Worm (Caenorhabditis elegans) whole organism, L1 larva: ENCODE measurements around the gene F19B10.5.

Source experiments
- C16A3.4 ChIP-seq: fragments of 150-350 bp; optimal IDR thresholded peaks from 2 replicates; lab custom pipeline; 2014; ENCODE audit warnings: missing biosample characterization, missing genetic modification characterization
- C34B4.2 ChIP-seq: sonication (generic microtip); optimal IDR thresholded peaks from 2 replicates; lab custom pipeline; 2017; ENCODE audit warnings: mild to moderate bottlenecking, missing genetic modification characterization, missing compliant biosample characterization
- Y116A8C.19 ChIP-seq: sonication (generic microtip); optimal IDR thresholded peaks from 2 replicates; lab custom pipeline; 2016; ENCODE audit warnings: missing compliant biosample characterization, missing genetic modification characterization, borderline replicate concordance
- aha-1 ChIP-seq: fragments of 150-350 bp; optimal IDR thresholded peaks from 2 replicates; lab custom pipeline; 2014; ENCODE audit warnings: missing biosample characterization, missing genetic modification characterization
- ceh-63 ChIP-seq: fragments of 200-800 bp; sonication (Bioruptor generic); optimal IDR thresholded peaks from 2 replicates; lab custom pipeline; 2018; ENCODE audit warnings: mild to moderate bottlenecking, missing genetic modification characterization, missing compliant biosample characterization
- ceh-88 ChIP-seq: fragments of 200-800 bp; sonication (Bioruptor generic); IDR thresholded peaks from 2 replicates; pipeline ENCODE4 v1.3.6; 2022; ENCODE audit warnings: missing genetic modification characterization, missing compliant biosample characterization
- dpl-1 ChIP-seq, 3 experiments: fragments of 150-350 bp in 2 of 3; sonication (generic microtip) in 1 of 3; optimal IDR thresholded peaks; 2 replicates each; lab custom pipeline; 2014 to 2017; ENCODE audit warnings: missing biosample characterization in 3 of 3, missing genetic modification characterization in 3 of 3, missing genetic modification reagents in 3 of 3
- dsc-1 ChIP-seq: sonication (generic microtip); optimal IDR thresholded peaks from 2 replicates; lab custom pipeline; 2016; ENCODE audit warnings: mild to moderate bottlenecking, missing genetic modification characterization, missing compliant biosample characterization
- efl-1 ChIP-seq, 4 experiments: fragments of 150-350 bp; optimal IDR thresholded peaks in 3 of 4; peaks in 1 of 4; 1 replicate in 1 of 4; 2 replicates in 3 of 4; lab custom pipeline; 2014; ENCODE audit warnings: missing biosample characterization in 2 of 4, missing genetic modification characterization in 2 of 4, missing genetic modification reagents in 2 of 4
- egl-27 ChIP-seq, 2 experiments: fragments of 150-350 bp in 1 of 2; sonication (generic microtip); optimal IDR thresholded peaks; 3 replicates each; lab custom pipeline; 2017 to 2018; ENCODE audit warnings: missing biosample characterization in 2 of 2, missing genetic modification characterization in 2 of 2, missing genetic modification reagents in 2 of 2
- elt-2 ChIP-seq: sonication (generic microtip); optimal IDR thresholded peaks from 2 replicates; lab custom pipeline; 2016; ENCODE audit warnings: missing genetic modification characterization, mild to moderate bottlenecking, inconsistent platforms, missing compliant biosample characterization, missing genetic modification reagents
- elt-3 ChIP-seq, 6 experiments: fragments of 150-350 bp in 1 of 6; sonication (generic microtip); optimal IDR thresholded peaks; 2 replicates each; lab custom pipeline; 2017 to 2018; ENCODE audit warnings: missing biosample characterization in 6 of 6, missing genetic modification characterization in 6 of 6, inconsistent platforms in 1 of 6
- fkh-10 ChIP-seq: sonication (generic microtip); optimal IDR thresholded peaks from 2 replicates; lab custom pipeline; 2017; ENCODE audit warnings: missing biosample characterization, missing genetic modification reagents, missing genetic modification characterization
- fkh-8 ChIP-seq: sonication (generic microtip); optimal IDR thresholded peaks from 2 replicates; lab custom pipeline; 2016; ENCODE audit warnings: mild to moderate bottlenecking, missing genetic modification characterization, missing compliant biosample characterization
- fos-1 ChIP-seq: fragments of 150-350 bp; optimal IDR thresholded peaks from 2 replicates; lab custom pipeline; 2014; ENCODE audit warnings: missing biosample characterization, missing genetic modification characterization
- irx-1 ChIP-seq: sonication (generic microtip); optimal IDR thresholded peaks from 2 replicates; lab custom pipeline; 2016; ENCODE audit warnings: missing genetic modification characterization, missing compliant biosample characterization
- jun-1 ChIP-seq: fragments of 150-350 bp; optimal IDR thresholded peaks from 2 replicates; lab custom pipeline; 2014; ENCODE audit warnings: missing biosample characterization, missing genetic modification reagents, missing genetic modification characterization
- lin-13 ChIP-seq: fragments of 150-350 bp; optimal IDR thresholded peaks from 2 replicates; lab custom pipeline; 2014; ENCODE audit warnings: missing biosample characterization, missing genetic modification reagents, missing genetic modification characterization
- lin-35 ChIP-seq, 2 experiments: fragments of 150-350 bp; optimal IDR thresholded peaks; 2 replicates each; lab custom pipeline; 2014; ENCODE audit warnings: missing biosample characterization in 2 of 2, missing genetic modification characterization in 2 of 2, missing genetic modification reagents in 2 of 2
- lsy-2 ChIP-seq, 2 experiments: fragments of 150-350 bp; optimal IDR thresholded peaks; 2 replicates each; lab custom pipeline; 2014; ENCODE audit warnings: missing biosample characterization in 2 of 2, missing genetic modification characterization in 2 of 2
- mab-9 ChIP-seq: fragments of 200-800 bp; sonication (Bioruptor generic); IDR thresholded peaks from 2 replicates; pipeline ENCODE4 v1.3.6; 2022; ENCODE audit warnings: missing genetic modification reagents, missing genetic modification characterization, missing compliant biosample characterization
- mdl-1 ChIP-seq, 2 experiments: fragments of 150-350 bp; optimal IDR thresholded peaks; 2 replicates each; lab custom pipeline; 2014 to 2017; ENCODE audit warnings: missing biosample characterization in 2 of 2, missing genetic modification characterization in 2 of 2, inconsistent platforms in 1 of 2
- mep-1 ChIP-seq: fragments of 150-350 bp; optimal IDR thresholded peaks from 2 replicates; lab custom pipeline; 2014; ENCODE audit warnings: missing biosample characterization, missing genetic modification characterization
- nhr-12 ChIP-seq: sonication (generic microtip); optimal IDR thresholded peaks from 2 replicates; lab custom pipeline; 2017; ENCODE audit warnings: missing biosample characterization, missing genetic modification characterization
- nhr-19 ChIP-seq: fragments of 200-800 bp; sonication (Bioruptor generic); conservative IDR thresholded peaks from 2 replicates; pipeline ENCODE4 v1.3.6; 2022; ENCODE audit warnings: missing genetic modification characterization, missing compliant biosample characterization
- nhr-20 ChIP-seq: sonication (generic microtip); optimal IDR thresholded peaks from 2 replicates; lab custom pipeline; 2016; ENCODE audit warnings: mild to moderate bottlenecking, missing genetic modification characterization, missing compliant biosample characterization
- nhr-237 ChIP-seq: fragments of 150-350 bp; optimal IDR thresholded peaks from 2 replicates; lab custom pipeline; 2014; ENCODE audit warnings: missing biosample characterization, missing genetic modification characterization
- nhr-47 ChIP-seq: sonication (generic microtip); optimal IDR thresholded peaks from 2 replicates; lab custom pipeline; 2016; ENCODE audit warnings: mild to moderate bottlenecking, missing genetic modification characterization, moderate library complexity, missing compliant biosample characterization
- nhr-71 ChIP-seq: sonication (generic microtip); optimal IDR thresholded peaks from 2 replicates; lab custom pipeline; 2016; ENCODE audit warnings: mild to moderate bottlenecking, missing genetic modification characterization, moderate library complexity, missing compliant biosample characterization
- nhr-76 ChIP-seq: sonication (generic microtip); optimal IDR thresholded peaks from 2 replicates; lab custom pipeline; 2017; ENCODE audit warnings: missing biosample characterization, missing genetic modification characterization
- nhr-77 ChIP-seq: fragments of 150-350 bp; optimal IDR thresholded peaks from 2 replicates; lab custom pipeline; 2014; ENCODE audit warnings: missing biosample characterization, missing genetic modification characterization
- nhr-90 ChIP-seq: sonication (generic microtip); optimal IDR thresholded peaks from 2 replicates; lab custom pipeline; 2016; ENCODE audit warnings: mild to moderate bottlenecking, missing genetic modification characterization, missing compliant biosample characterization; ENCODE audit not compliant: poor library complexity
- pag-3 ChIP-seq: sonication (generic microtip); optimal IDR thresholded peaks from 2 replicates; lab custom pipeline; 2017; ENCODE audit warnings: missing genetic modification characterization, mild to moderate bottlenecking, missing compliant biosample characterization, antibody characterized with exemption, borderline replicate concordance; ENCODE audit not compliant: insufficient read depth
- pax-3 ChIP-seq: fragments of 200-800 bp; sonication (Bioruptor generic); optimal IDR thresholded peaks from 2 replicates; lab custom pipeline; 2018; ENCODE audit warnings: mild to moderate bottlenecking, missing genetic modification characterization, moderate library complexity, missing compliant biosample characterization
- snu-23 ChIP-seq: sonication (generic microtip); optimal IDR thresholded peaks from 2 replicates; lab custom pipeline; 2016; ENCODE audit warnings: missing genetic modification characterization, missing compliant biosample characterization
- sup-37 ChIP-seq: fragments of 200-800 bp; sonication (Bioruptor generic); optimal IDR thresholded peaks from 2 replicates; lab custom pipeline; 2018; ENCODE audit warnings: mild to moderate bottlenecking, missing genetic modification characterization, missing compliant biosample characterization
- swsn-7 ChIP-seq: sonication (generic microtip); optimal IDR thresholded peaks from 2 replicates; lab custom pipeline; 2016; ENCODE audit warnings: missing genetic modification characterization, missing compliant biosample characterization
- tbx-2 ChIP-seq: sonication (generic microtip); optimal IDR thresholded peaks from 2 replicates; lab custom pipeline; 2016; ENCODE audit warnings: missing genetic modification characterization, missing compliant biosample characterization
- unc-130 ChIP-seq: fragments of 150-350 bp; optimal IDR thresholded peaks from 2 replicates; lab custom pipeline; 2017; ENCODE audit warnings: missing biosample characterization, missing genetic modification characterization, inconsistent platforms
- unc-62 ChIP-seq: fragments of 150-350 bp; optimal IDR thresholded peaks from 2 replicates; lab custom pipeline; 2014; ENCODE audit warnings: missing biosample characterization, missing genetic modification reagents, missing genetic modification characterization
- unc-86 ChIP-seq: sonication (generic microtip); optimal IDR thresholded peaks from 2 replicates; lab custom pipeline; 2016; ENCODE audit warnings: missing genetic modification characterization, missing compliant biosample characterization
- vab-15 ChIP-seq: sonication (generic microtip); optimal IDR thresholded peaks from 2 replicates; lab custom pipeline; 2017; ENCODE audit warnings: missing genotype, mild to moderate bottlenecking, missing genetic modification characterization, missing compliant biosample characterization
- xbp-1 ChIP-seq: sonication (generic microtip); optimal IDR thresholded peaks from 2 replicates; lab custom pipeline; 2016; ENCODE audit warnings: missing genetic modification characterization, missing compliant biosample characterization
- zag-1 ChIP-seq: fragments of 150-350 bp; optimal IDR thresholded peaks from 2 replicates; lab custom pipeline; 2014; ENCODE audit warnings: missing biosample characterization, missing genetic modification characterization
- ztf-11 ChIP-seq, 2 experiments: sonication (generic microtip); optimal IDR thresholded peaks; 2 replicates each; lab custom pipeline; 2016 to 2017; ENCODE audit warnings: missing genetic modification characterization in 2 of 2, missing biosample characterization in 1 of 2, missing compliant biosample characterization in 1 of 2

Gene F19B10.5

DNA sequence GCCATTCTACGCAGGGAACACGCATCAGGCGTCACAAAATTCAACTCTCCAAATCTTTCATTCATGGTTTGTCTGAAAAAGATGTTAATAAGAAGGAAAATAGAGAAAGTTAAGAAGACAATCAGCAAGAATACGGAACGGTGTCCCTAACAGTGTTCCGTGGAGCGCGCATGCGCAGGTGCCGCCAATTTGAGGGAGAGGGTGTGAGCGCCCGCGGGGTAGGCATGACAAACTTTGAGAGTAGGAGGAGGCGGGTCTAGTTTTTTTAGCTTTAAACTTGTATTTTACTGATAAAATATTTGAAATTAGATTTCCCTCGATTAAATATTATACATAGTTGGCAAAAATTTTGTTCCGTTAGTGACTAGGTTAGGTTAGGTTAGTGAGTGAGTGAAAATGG is 24.9 kb downstream of the F19B10.5 start:
- TF ChIP-seq zag-1 (tag; lab: Kevin White, UChicago) (no peak), vab-15 (tag; lab: Kevin White, UChicago) (no peak), ceh-63 (GFP tag; lab: Kevin White, UChicago) (no peak)
- TF ChIP-seq, all 84 proteins: peak for 0

DNA sequence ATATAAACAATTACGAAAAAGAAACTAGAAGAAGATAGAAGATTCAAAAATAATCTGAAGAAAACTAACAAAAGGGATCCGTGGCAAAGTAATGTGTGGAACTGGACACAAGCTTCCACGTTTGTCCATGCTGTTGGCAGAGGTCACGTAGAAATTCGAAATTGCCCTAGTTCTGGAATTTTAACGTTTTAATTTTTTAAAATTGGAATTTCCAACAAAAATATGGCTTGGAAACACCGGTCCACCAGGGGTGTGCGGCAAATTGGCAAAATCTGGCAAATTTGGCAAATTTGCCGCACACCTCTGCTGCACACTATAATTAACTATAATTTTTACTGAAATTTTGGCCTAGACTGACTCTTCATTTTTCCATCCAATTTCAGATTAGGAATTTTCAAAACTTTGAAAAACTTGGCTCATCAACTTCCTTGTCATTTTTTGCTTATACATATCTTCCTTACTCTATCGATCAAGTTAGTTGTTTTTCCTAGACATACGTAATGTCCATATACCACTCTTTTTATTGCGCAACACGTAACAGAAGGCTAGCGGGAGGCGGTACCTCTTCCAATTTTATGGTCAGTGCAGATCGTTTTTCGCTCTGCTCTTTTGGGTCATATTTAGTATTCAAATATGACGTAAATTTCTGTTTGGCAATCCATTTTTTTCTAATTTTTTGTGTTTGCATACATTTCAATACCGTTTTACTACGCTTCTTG is 26.0 kb downstream of the F19B10.5 start, which contains the start of gene F19B10.10:
F19B10.10 (minus strand) TSS at position 51 of the 719 bp plus-strand sequence.
- no peak for TF ChIP-seq tbx-2 (tag; lab: Kevin White, UChicago)
- TF ChIP-seq lsy-2 (tag; optimal IDR thresholded peaks at IDR 0.05; lab: Kevin White, UChicago): no peak
- TF ChIP-seq unc-62: no peak
- no peak for TF ChIP-seq pag-3 (tag; lab: Kevin White, UChicago)
- no peak for TF ChIP-seq mab-9 (GFP tag; lab: Robert Waterston, UW)
- no peak for TF ChIP-seq mdl-1 (tag; optimal IDR thresholded peaks at IDR 0.05; lab: Kevin White, UChicago)
- TF ChIP-seq jun-1: no peak
- no peak for TF ChIP-seq pax-3 (tag; lab: Kevin White, UChicago)
- TF ChIP-seq snu-23 (GFP tag; lab: Kevin White, UChicago): no peak
- TF ChIP-seq vab-15 (tag; lab: Kevin White, UChicago): no peak
- TF ChIP-seq fkh-10 (GFP tag; lab: Kevin White, UChicago): no peak

DNA sequence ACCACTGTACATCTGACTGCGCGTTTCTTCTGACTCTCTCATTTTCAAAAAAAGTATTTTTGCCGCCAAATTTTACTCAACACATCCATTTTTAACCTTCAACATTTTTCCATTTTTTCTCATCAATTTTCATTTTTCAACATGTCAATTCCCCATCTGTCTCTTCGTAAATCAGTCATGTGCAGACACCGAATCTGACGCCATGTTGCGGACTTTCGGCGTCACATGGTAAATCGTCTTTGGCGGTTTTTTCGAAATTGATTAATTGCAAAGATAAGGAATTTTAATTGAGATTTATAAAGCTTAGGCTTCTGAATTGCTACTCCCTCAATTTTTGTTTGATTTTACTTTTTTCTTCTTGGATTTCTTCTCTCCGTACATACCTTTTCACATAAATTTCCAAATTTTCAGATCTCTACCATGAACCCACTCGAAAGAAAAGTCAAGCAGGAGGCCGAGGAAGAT is 27.3 kb downstream of the F19B10.5 start, which contains the start of gene F19B10.1:
F19B10.1 (plus strand) TSS at position 415 of the 465 bp plus-strand sequence.
- peak; percentile 67 for TF ChIP-seq nhr-19 (GFP tag; lab: Robert Waterston, UW)
- no peak for TF ChIP-seq nhr-237 (tag; lab: Kevin White, UChicago)
- TF ChIP-seq nhr-77 (tag; lab: Kevin White, UChicago): peak; percentile 36
- TF ChIP-seq nhr-76 (tag; lab: Kevin White, UChicago): no peak
- TF ChIP-seq mep-1 (tag; lab: Kevin White, UChicago): peak; percentile 93
- peak; percentile 85 for TF ChIP-seq nhr-71
- TF ChIP-seq dsc-1 (tag; lab: Kevin White, UChicago): peak; percentile 60
- no peak for TF ChIP-seq Y116A8C.19 (tag; lab: Kevin White, UChicago)
- peak in 3 of 6 experiments; percentile 62 to 95 (median 85) for TF ChIP-seq elt-3 (tag; optimal IDR thresholded peaks at IDR 0.05; lab: Kevin White, UChicago)
- TF ChIP-seq dpl-1 (GFP tag; optimal IDR thresholded peaks at IDR 0.05; lab: Kevin White, UChicago): peak; percentile 88 to 95 (median 94)
- no peak for TF ChIP-seq C34B4.2 (tag; lab: Kevin White, UChicago)
- no peak for TF ChIP-seq ceh-63 (GFP tag; lab: Kevin White, UChicago)
- no peak for TF ChIP-seq egl-27 (tag; optimal IDR thresholded peaks at IDR 0.05; lab: Kevin White, UChicago)
- peak; percentile 74 to 94 for TF ChIP-seq efl-1 (optimal IDR thresholded peaks at IDR 0.05; lab: Kevin White, UChicago)
- TF ChIP-seq efl-1 (GFP tag; optimal IDR thresholded peaks at IDR 0.05 in 1 of 2; lab: Kevin White, UChicago): peak; percentile 93 to 99
- TF ChIP-seq pax-3 (tag; lab: Kevin White, UChicago): no peak
- TF ChIP-seq fos-1: no peak
- peak; percentile 94 for TF ChIP-seq unc-130 (tag; lab: Kevin White, UChicago)
- peak; percentile 86 for TF ChIP-seq C16A3.4 (tag; lab: Kevin White, UChicago)
- TF ChIP-seq aha-1 (tag; lab: Kevin White, UChicago): no peak
- no peak for TF ChIP-seq fkh-8 (tag; lab: Kevin White, UChicago)
- peak; percentile 59 for TF ChIP-seq irx-1 (tag; lab: Kevin White, UChicago)
- no peak for TF ChIP-seq sup-37 (GFP tag; lab: Kevin White, UChicago)
- peak; percentile 88 for TF ChIP-seq nhr-20
- peak; percentile 50 for TF ChIP-seq elt-2 (tag; lab: Kevin White, UChicago)
- peak; percentile 82 for TF ChIP-seq nhr-90
- peak in 1 of 2 experiments; percentile 2 for TF ChIP-seq ztf-11 (tag; optimal IDR thresholded peaks at IDR 0.05; lab: Kevin White, UChicago)
- TF ChIP-seq lin-35 (GFP tag; optimal IDR thresholded peaks at IDR 0.05; lab: Kevin White, UChicago): peak; percentile 88 to 98
- TF ChIP-seq xbp-1: peak; percentile 68
- TF ChIP-seq unc-86 (tag; lab: Kevin White, UChicago): peak; percentile 15
- no peak for TF ChIP-seq nhr-12
- TF ChIP-seq nhr-47 (tag; lab: Kevin White, UChicago): peak; percentile 76
- TF ChIP-seq lin-13: peak; percentile 72
- peak in 1 of 2 experiments; percentile 93 for TF ChIP-seq mdl-1 (tag; optimal IDR thresholded peaks at IDR 0.05; lab: Kevin White, UChicago)
- peak; percentile 65 for TF ChIP-seq swsn-7
- TF ChIP-seq ceh-88 (GFP tag; lab: Robert Waterston, UW): no peak
